Worm (Caenorhabditis elegans) whole organism, midembryonic: ENCODE measurements around the gene pqn-71.
A peak's percentile ranks its signal among the peaks of the same experiment; 100 is the strongest.

ENCODE experiments used
- T22C8.4 ChIP-seq: fragments of 200-800 bp; sonication (Bioruptor generic); IDR thresholded peaks from 2 replicates; pipeline ENCODE4 v1.3.6; 2022; ENCODE audit warnings: missing genetic modification characterization, missing compliant biosample characterization
- cog-1 ChIP-seq: sonication (generic microtip); optimal IDR thresholded peaks from 2 replicates; lab custom pipeline; 2016; ENCODE audit warnings: missing genetic modification characterization, missing compliant biosample characterization
- flt-1 ChIP-seq: fragments of 200-800 bp; sonication (Bioruptor generic); IDR thresholded peaks from 2 replicates; pipeline ENCODE4 v1.3.6; 2022; ENCODE audit warnings: missing genetic modification characterization, missing compliant biosample characterization
- klf-2 ChIP-seq: fragments of 200-800 bp; sonication (Bioruptor generic); conservative IDR thresholded peaks from 2 replicates; pipeline ENCODE4 v1.3.6; 2022; ENCODE audit warnings: missing genetic modification reagents, missing genetic modification characterization, missing compliant biosample characterization
- med-1 ChIP-seq: sonication (generic microtip); optimal IDR thresholded peaks from 2 replicates; lab custom pipeline; 2017; ENCODE audit warnings: missing genetic modification characterization, mild to moderate bottlenecking, missing compliant biosample characterization, antibody characterized with exemption, missing genetic modification reagents; ENCODE audit not compliant: insufficient read depth
- ref-1 ChIP-seq: fragments of 200-800 bp; sonication (Bioruptor generic); conservative IDR thresholded peaks from 2 replicates; pipeline ENCODE4 v1.3.6; 2022; ENCODE audit warnings: missing genetic modification reagents, missing genetic modification characterization, missing compliant biosample characterization
- tab-1 ChIP-seq: fragments of 200-800 bp; sonication (Bioruptor generic); IDR thresholded peaks from 2 replicates; pipeline ENCODE4 v1.3.6; 2022; ENCODE audit warnings: missing genetic modification characterization, missing compliant biosample characterization
- ztf-23 ChIP-seq: fragments of 200-800 bp; sonication (Bioruptor generic); IDR thresholded peaks from 2 replicates; pipeline ENCODE4 v1.3.6; 2022; ENCODE audit warnings: missing genetic modification reagents, missing genetic modification characterization, missing compliant biosample characterization
- ztf-29 ChIP-seq: fragments of 200-800 bp; sonication (Bioruptor generic); IDR thresholded peaks from 2 replicates; pipeline ENCODE4 v1.3.6; 2022; ENCODE audit warnings: missing genetic modification reagents, missing genetic modification characterization, missing compliant biosample characterization

Gene pqn-71

ce11 chrV:15499099-15499498, 33.6 kb downstream of the pqn-71 start:
- TF ChIP-seq klf-2 (GFP tag; lab: Robert Waterston, UW) (no peak), ztf-29 (no peak), tab-1 (GFP tag; lab: Robert Waterston, UW) (no peak), med-1 (no peak), T22C8.4 (no peak), cog-1 (no peak), ref-1 (GFP tag; lab: Robert Waterston, UW) (no peak), flt-1 (GFP tag; lab: Robert Waterston, UW) (no peak), ztf-23 (no peak)

ce11 chrV:15503603-15504002, 38.1 kb downstream of the pqn-71 start:
- TF ChIP-seq med-1 (no peak), T22C8.4 (no peak), ref-1 (GFP tag; lab: Robert Waterston, UW) (no peak), tab-1 (GFP tag; lab: Robert Waterston, UW) (no peak), cog-1 (no peak), flt-1 (GFP tag; lab: Robert Waterston, UW) (no peak), ztf-23 (no peak), ztf-29 (no peak), klf-2 (GFP tag; lab: Robert Waterston, UW) (no peak)

- TF ChIP-seq ztf-23 (peak; percentile 71), T22C8.4 (0 out of 2 replicates have a peak, but pooled peaks have one; percentile 43), klf-2 (GFP tag; lab: Robert Waterston, UW) (0 out of 2 replicates have a peak, but pooled peaks have one; percentile 10), med-1 (no peak), ztf-29 (peak; percentile 50; the same call in 1 of the 2 replicates), flt-1 (GFP tag; lab: Robert Waterston, UW) (peak; percentile 85), cog-1 (no peak), tab-1 (GFP tag; lab: Robert Waterston, UW) (peak; percentile 79), ref-1 (GFP tag; lab: Robert Waterston, UW) (peak; percentile 62)
Measured at ce11 chrV:15505068-15505467, 39.6 kb downstream of the pqn-71 start.

ce11 chrV:15511613-15512216, 46.2 kb downstream of the pqn-71 start, which contains the start of gene rpl-38:
TSS of gene rpl-38 (plus strand) at chrV:15512166.
- no peak for TF ChIP-seq ztf-29
- TF ChIP-seq med-1: no peak
- TF ChIP-seq flt-1 (GFP tag; lab: Robert Waterston, UW): no peak
- no peak for TF ChIP-seq T22C8.4
- TF ChIP-seq ztf-23: no peak

- TF ChIP-seq ref-1 (GFP tag; lab: Robert Waterston, UW) (no peak), tab-1 (GFP tag; lab: Robert Waterston, UW) (no peak), ztf-29 (no peak), flt-1 (GFP tag; lab: Robert Waterston, UW) (no peak)
Measured at ce11 chrV:15512856-15513756, 47.6 kb downstream of the pqn-71 start.

- no peak for TF ChIP-seq T22C8.4
- TF ChIP-seq ztf-23: no peak
- no peak for TF ChIP-seq flt-1 (GFP tag; lab: Robert Waterston, UW)
Measured at ce11 chrV:15515365-15515764, 49.9 kb downstream of the pqn-71 start.

- TF ChIP-seq ztf-23 (no peak), ztf-29 (no peak), flt-1 (GFP tag; lab: Robert Waterston, UW) (no peak), klf-2 (GFP tag; lab: Robert Waterston, UW) (no peak), med-1 (no peak), cog-1 (no peak), ref-1 (GFP tag; lab: Robert Waterston, UW) (no peak), T22C8.4 (no peak), tab-1 (GFP tag; lab: Robert Waterston, UW) (no peak)
Measured at ce11 chrV:15516476-15516875, 51.0 kb downstream of the pqn-71 start.
